Fruit fly (Drosophila melanogaster) whole organism, pupa: ENCODE results near the gene CG33306.

Source experiments
- CG10348 ChIP-seq: fragments of 200-800 bp; sonication (Bioruptor generic); IDR thresholded peaks from 2 replicates; pipeline ENCODE4 v1.3.6; 2022; ENCODE audit warnings: missing biosample characterization, missing genetic modification characterization
- CG13204 ChIP-seq: fragments of 200-800 bp; sonication (Bioruptor generic); optimal IDR thresholded peaks from 2 replicates; lab custom pipeline; 2018; ENCODE audit warnings: missing biosample characterization, mild to moderate bottlenecking, missing genetic modification characterization, moderate library complexity
- CG15710 ChIP-seq: fragments of 200-800 bp; sonication (Bioruptor generic); optimal IDR thresholded peaks from 2 replicates; lab custom pipeline; 2018; ENCODE audit warnings: missing biosample characterization, mild to moderate bottlenecking, missing genetic modification characterization, moderate library complexity
- CG32121 ChIP-seq: fragments of 200-800 bp; sonication (Bioruptor generic); IDR thresholded peaks from 2 replicates; pipeline ENCODE4 v1.3.6; 2022; ENCODE audit warnings: missing biosample characterization, missing genetic modification characterization
- CG8301 ChIP-seq: fragments of 200-800 bp; sonication (Bioruptor generic); optimal IDR thresholded peaks from 2 replicates; lab custom pipeline; 2018; ENCODE audit warnings: missing biosample characterization, mild to moderate bottlenecking, missing genetic modification characterization
- CG9948 ChIP-seq: fragments of 200-800 bp; sonication (Bioruptor generic); optimal IDR thresholded peaks from 2 replicates; lab custom pipeline; 2018; ENCODE audit warnings: missing biosample characterization, mild to moderate bottlenecking, missing genetic modification characterization, moderate library complexity
- EcR ChIP-seq: fragments of 200-800 bp; sonication (Bioruptor generic); optimal IDR thresholded peaks from 3 replicates; lab custom pipeline; 2019; ENCODE audit warnings: missing biosample characterization, missing genetic modification characterization, mild to moderate bottlenecking, moderate library complexity, missing genetic modification reagents
- Ets98B ChIP-seq: fragments of 200-800 bp; sonication (Bioruptor generic); IDR thresholded peaks from 2 replicates; pipeline ENCODE4 v1.3.6; 2022; ENCODE audit warnings: missing biosample characterization, missing genetic modification characterization
- Pif1A ChIP-seq: fragments of 200-800 bp; sonication (Bioruptor generic); optimal IDR thresholded peaks from 3 replicates; lab custom pipeline; 2016; ENCODE audit warnings: missing biosample characterization, missing genetic modification characterization
- gl ChIP-seq: fragments of 200-800 bp; sonication (Bioruptor generic); optimal IDR thresholded peaks from 2 replicates; lab custom pipeline; 2018; ENCODE audit warnings: missing biosample characterization, mild to moderate bottlenecking, missing genetic modification characterization
- rn ChIP-seq: fragments of 200-800 bp; sonication (Bioruptor generic); IDR thresholded peaks from 2 replicates; pipeline ENCODE4 v1.3.6; 2022; ENCODE audit warnings: missing biosample characterization, missing genetic modification characterization

DNA sequence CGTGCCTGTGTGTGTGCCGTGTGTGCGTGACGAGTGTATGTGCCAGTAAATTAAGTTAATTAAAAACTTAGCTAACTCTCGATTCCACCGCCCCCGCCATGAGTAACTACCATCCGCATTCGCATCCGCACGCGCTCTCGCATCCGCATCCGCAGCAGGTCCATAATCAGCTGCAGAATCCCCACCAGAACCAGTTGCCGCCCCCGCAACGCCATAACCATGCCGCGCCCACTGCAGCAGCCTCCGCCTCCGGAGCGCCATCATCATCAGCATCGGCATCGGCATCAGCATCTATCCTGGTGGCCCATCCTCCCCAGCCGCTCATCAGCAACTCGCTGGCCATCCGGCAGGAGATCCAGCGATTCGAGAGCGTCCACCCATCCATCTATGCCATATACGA is 7.6 kb downstream of the CG33306 start:
- TF ChIP-seq CG10348 (GFP tag; lab: Robert Waterston, UW) (no peak), gl (tag; lab: Kevin White, UChicago) (no peak), EcR (GFP tag; lab: Kevin White, UChicago) (no peak), Pif1A (GFP tag; lab: Kevin White, UChicago) (no peak), CG32121 (GFP tag; lab: Robert Waterston, UW) (no peak), Ets98B (no peak), rn (GFP tag; lab: Robert Waterston, UW) (no peak), CG15710 (tag; lab: Kevin White, UChicago) (no peak), CG8301 (tag; lab: Kevin White, UChicago) (no peak), CG9948 (tag; lab: Kevin White, UChicago) (no peak), CG13204 (GFP tag; lab: Kevin White, UChicago) (no peak)
